Fruit fly (Drosophila melanogaster) whole organism, adult: ENCODE measurements around the gene CG5404.

ENCODE experiments used
- CG11617 ChIP-seq: fragments of 200-800 bp; sonication (Bioruptor generic); optimal IDR thresholded peaks from 2 replicates; lab custom pipeline; 2017; ENCODE audit warnings: mild to moderate bottlenecking, missing biosample characterization, missing genetic modification reagents, missing genetic modification characterization
- CG12768 ChIP-seq: fragments of 200-800 bp; sonication (Bioruptor generic); optimal IDR thresholded peaks from 2 replicates; lab custom pipeline; 2017; ENCODE audit warnings: missing biosample characterization, missing genetic modification characterization, mild to moderate bottlenecking, moderate library complexity, missing genetic modification reagents
- CG14711 ChIP-seq: fragments of 200-800 bp; sonication (Bioruptor generic); optimal IDR thresholded peaks from 2 replicates; lab custom pipeline; 2018; ENCODE audit warnings: missing biosample characterization, mild to moderate bottlenecking, missing genetic modification characterization, moderate library complexity
- CG1620 ChIP-seq: fragments of 200-800 bp; sonication (Bioruptor generic); optimal IDR thresholded peaks from 2 replicates; lab custom pipeline; 2016; ENCODE audit warnings: missing biosample characterization, missing genetic modification characterization
- CG33017 ChIP-seq: fragments of 200-800 bp; sonication (Bioruptor generic); optimal IDR thresholded peaks from 2 replicates; lab custom pipeline; 2018; ENCODE audit warnings: missing biosample characterization, mild to moderate bottlenecking, missing genetic modification characterization, moderate library complexity
- CG5204 ChIP-seq: fragments of 200-800 bp; sonication (Bioruptor generic); optimal IDR thresholded peaks from 2 replicates; lab custom pipeline; 2016; ENCODE audit warnings: missing biosample characterization, missing genetic modification characterization
- CG7045 ChIP-seq: fragments of 200-800 bp; sonication (Bioruptor generic); optimal IDR thresholded peaks from 2 replicates; lab custom pipeline; 2017; ENCODE audit warnings: missing biosample characterization, mild to moderate bottlenecking, missing genetic modification characterization
- CG7101 ChIP-seq: fragments of 200-800 bp; sonication (Bioruptor generic); optimal IDR thresholded peaks from 2 replicates; lab custom pipeline; 2018; ENCODE audit warnings: missing biosample characterization, mild to moderate bottlenecking, missing genetic modification characterization, moderate library complexity
- Clk ChIP-seq: fragments of 200-800 bp; sonication (Bioruptor generic); optimal IDR thresholded peaks from 2 replicates; lab custom pipeline; 2017; ENCODE audit warnings: missing biosample characterization, missing genetic modification characterization
- Crg-1 ChIP-seq: fragments of 200-800 bp; sonication (Bioruptor generic); optimal IDR thresholded peaks from 2 replicates; lab custom pipeline; 2016; ENCODE audit warnings: missing biosample characterization, missing genetic modification characterization
- Hr96 ChIP-seq: fragments of 200-800 bp; sonication (Bioruptor generic); optimal IDR thresholded peaks from 2 replicates; lab custom pipeline; 2016; ENCODE audit warnings: missing biosample characterization, missing genetic modification characterization
- Mnt ChIP-seq: fragments of 200-800 bp; sonication (Bioruptor generic); optimal IDR thresholded peaks from 2 replicates; lab custom pipeline; 2016; ENCODE audit warnings: missing biosample characterization, mild to moderate bottlenecking, missing genetic modification characterization
- bab1 ChIP-seq: fragments of 200-800 bp; sonication (Bioruptor generic); optimal IDR thresholded peaks from 3 replicates; lab custom pipeline; 2019; ENCODE audit warnings: missing biosample characterization, mild to moderate bottlenecking, missing genetic modification characterization, moderate library complexity
- cic ChIP-seq: fragments of 200-800 bp; sonication (Bioruptor generic); optimal IDR thresholded peaks from 2 replicates; lab custom pipeline; 2017; ENCODE audit warnings: missing biosample characterization, mild to moderate bottlenecking, missing genetic modification characterization, moderate library complexity
- cnc ChIP-seq, 2 experiments: fragments of >200 bp; optimal IDR thresholded peaks; 2 replicates each; lab custom pipeline; 2017
- kay ChIP-seq: fragments of 200-800 bp; sonication (Bioruptor generic); peaks from one replicate; lab custom pipeline; 2016; ENCODE audit warnings: missing biosample characterization, missing genetic modification characterization, borderline replicate concordance
- ovo ChIP-seq: fragments of 200-800 bp; sonication (Bioruptor generic); optimal IDR thresholded peaks from 2 replicates; lab custom pipeline; 2016; ENCODE audit warnings: missing biosample characterization, missing genetic modification characterization
- pad ChIP-seq: fragments of 200-800 bp; sonication (Bioruptor generic); optimal IDR thresholded peaks from 3 replicates; lab custom pipeline; 2017; ENCODE audit warnings: missing biosample characterization, missing genetic modification characterization, mild to moderate bottlenecking, moderate library complexity, missing genetic modification reagents
- tj ChIP-seq: fragments of 200-800 bp; sonication (Bioruptor generic); optimal IDR thresholded peaks from 3 replicates; lab custom pipeline; 2017; ENCODE audit warnings: missing biosample characterization, mild to moderate bottlenecking, missing genetic modification characterization, moderate library complexity
- toe ChIP-seq: fragments of 200-800 bp; sonication (Bioruptor generic); optimal IDR thresholded peaks from 2 replicates; lab custom pipeline; 2016; ENCODE audit warnings: missing biosample characterization, missing genetic modification characterization

Gene CG5404

dm6 chr3R:15678765-15679514, 25.5 kb upstream of the CG5404 start:
- no peak for TF ChIP-seq cic
- TF ChIP-seq Crg-1, result no peak
- no peak for TF ChIP-seq bab1 (GFP tag; lab: Kevin White, UChicago)
- TF ChIP-seq CG14711 (tag; lab: Kevin White, UChicago), result no peak

- TF ChIP-seq pad (GFP tag; lab: Kevin White, UChicago), result no peak
- TF ChIP-seq tj (GFP tag; lab: Kevin White, UChicago), result no peak
- TF ChIP-seq Clk (GFP tag; lab: Kevin White, UChicago), result no peak
- TF ChIP-seq ovo (GFP tag; lab: Kevin White, UChicago), result no peak
- TF ChIP-seq cnc (optimal IDR thresholded peaks at IDR 0.05; lab: Kevin White, UChicago), result no peak
- no peak for TF ChIP-seq CG1620 (GFP tag; lab: Kevin White, UChicago)
- TF ChIP-seq CG12768, result no peak
- no peak for TF ChIP-seq CG5204 (GFP tag; lab: Kevin White, UChicago)
- TF ChIP-seq CG33017 (tag; lab: Kevin White, UChicago), result no peak
- no peak for TF ChIP-seq CG14711 (tag; lab: Kevin White, UChicago)
- no peak for TF ChIP-seq kay (GFP tag; lab: Kevin White, UChicago)
- TF ChIP-seq bab1 (GFP tag; lab: Kevin White, UChicago), result no peak
- TF ChIP-seq cic, result no peak
- TF ChIP-seq toe (GFP tag; lab: Kevin White, UChicago), result no peak
- no peak for TF ChIP-seq CG7101 (tag; lab: Kevin White, UChicago)
- no peak for TF ChIP-seq CG11617 (GFP tag; lab: Kevin White, UChicago)
- no peak for TF ChIP-seq Mnt (GFP tag; lab: Kevin White, UChicago)
Observed at dm6 chr3R:15679989-15680388, 24.5 kb upstream of the CG5404 start.

DNA sequence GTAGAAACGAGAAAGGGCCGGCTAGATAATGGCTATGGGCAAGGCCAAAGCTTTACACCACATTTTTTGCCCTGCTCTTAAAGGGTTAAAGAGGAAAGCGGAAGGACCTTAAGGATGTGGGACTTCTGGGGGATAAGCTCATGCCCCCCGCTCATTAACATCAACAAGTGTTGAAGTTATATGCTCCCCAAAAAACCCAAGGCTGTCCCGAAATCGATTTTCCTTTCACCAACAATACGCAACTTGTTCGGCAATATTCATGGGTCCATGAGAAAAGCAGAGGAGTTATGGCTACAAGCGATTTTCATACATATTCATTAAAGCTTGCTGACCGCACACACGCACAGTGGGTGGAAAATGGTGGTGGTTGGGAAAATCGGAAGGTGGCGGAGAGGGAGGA, 23.8 kb upstream of the CG5404 start:
- TF ChIP-seq CG7045 (no peak), tj (GFP tag; lab: Kevin White, UChicago) (no peak), toe (GFP tag; lab: Kevin White, UChicago) (no peak), Hr96 (GFP tag; lab: Kevin White, UChicago) (no peak), CG11617 (GFP tag; lab: Kevin White, UChicago) (no peak), bab1 (GFP tag; lab: Kevin White, UChicago) (no peak), pad (GFP tag; lab: Kevin White, UChicago) (no peak), CG1620 (GFP tag; lab: Kevin White, UChicago) (no peak)

- TF ChIP-seq Crg-1, result no peak
- no peak for TF ChIP-seq Mnt (GFP tag; lab: Kevin White, UChicago)
- TF ChIP-seq CG7101 (tag; lab: Kevin White, UChicago), result no peak
- TF ChIP-seq ovo (GFP tag; lab: Kevin White, UChicago), result no peak
Observed at dm6 chr3R:15688441-15688840, 16.0 kb upstream of the CG5404 start.

dm6 chr3R:15692786-15693185, 11.7 kb upstream of the CG5404 start, which contains the start of gene CG31446:
TSS of gene CG31446 (plus strand) at chr3R:15693086.
- no peak for TF ChIP-seq CG7045
- TF ChIP-seq Mnt (GFP tag; lab: Kevin White, UChicago), result no peak
- TF ChIP-seq cnc (optimal IDR thresholded peaks at IDR 0.05; lab: Kevin White, UChicago), result no peak
- TF ChIP-seq CG14711 (tag; lab: Kevin White, UChicago), result no peak
- TF ChIP-seq pad (GFP tag; lab: Kevin White, UChicago), result no peak
- TF ChIP-seq CG33017 (tag; lab: Kevin White, UChicago), result no peak
- TF ChIP-seq CG7101 (tag; lab: Kevin White, UChicago), result no peak
- TF ChIP-seq CG5204 (GFP tag; lab: Kevin White, UChicago), result no peak

- no peak for TF ChIP-seq Clk (GFP tag; lab: Kevin White, UChicago)
- no peak for TF ChIP-seq CG5204 (GFP tag; lab: Kevin White, UChicago)
- no peak for TF ChIP-seq toe (GFP tag; lab: Kevin White, UChicago)
- TF ChIP-seq CG14711 (tag; lab: Kevin White, UChicago), result no peak
- no peak for TF ChIP-seq Hr96 (GFP tag; lab: Kevin White, UChicago)
- TF ChIP-seq bab1 (GFP tag; lab: Kevin White, UChicago), result no peak
- no peak for TF ChIP-seq pad (GFP tag; lab: Kevin White, UChicago)
- TF ChIP-seq tj (GFP tag; lab: Kevin White, UChicago), result no peak
Observed at dm6 chr3R:15694332-15694731, 10.1 kb upstream of the CG5404 start.

- TF ChIP-seq CG12768 (no peak), bab1 (GFP tag; lab: Kevin White, UChicago) (no peak), CG33017 (tag; lab: Kevin White, UChicago) (no peak), cnc (optimal IDR thresholded peaks at IDR 0.05; lab: Kevin White, UChicago) (no peak), ovo (GFP tag; lab: Kevin White, UChicago) (no peak), Hr96 (GFP tag; lab: Kevin White, UChicago) (no peak)
Observed at dm6 chr3R:15694941-15695340, 9.5 kb upstream of the CG5404 start, which contains the start of gene CG5399. TSS of gene CG5399 (plus strand) at chr3R:15695241.
